Worm (Caenorhabditis elegans) whole organism, L4 larva: Measurements from ENCODE around the gene Y57E12B.10.
A peak's percentile ranks its signal among the peaks of the same experiment; 100 is the strongest.

Experiments used
- F26F4.8 ChIP-seq: fragments of 200-800 bp; sonication (Bioruptor generic); conservative IDR thresholded peaks from 2 replicates; pipeline ENCODE4 v1.3.6; 2022; ENCODE audit warnings: missing genetic modification characterization, missing compliant biosample characterization
- F37D6.2 ChIP-seq: sonication (generic microtip); optimal IDR thresholded peaks from 2 replicates; lab custom pipeline; 2016; ENCODE audit warnings: mild to moderate bottlenecking, missing genetic modification characterization, missing compliant biosample characterization
- F44E2.7 ChIP-seq: fragments of 200-800 bp; sonication (Bioruptor generic); IDR thresholded peaks from 2 replicates; pipeline ENCODE4 v2.1.2; 2022; ENCODE audit warnings: missing genetic modification characterization, missing compliant biosample characterization
- aha-1 ChIP-seq: fragments of 150-350 bp; peaks from one replicate; lab custom pipeline; 2014; ENCODE audit warnings: missing biosample characterization, missing genetic modification characterization
- aly-2 ChIP-seq: sonication (generic microtip); optimal IDR thresholded peaks from 2 replicates; lab custom pipeline; 2018; ENCODE audit warnings: missing biosample characterization, missing genetic modification characterization
- ceh-20 ChIP-seq: fragments of 200-800 bp; sonication (Bioruptor generic); IDR thresholded peaks from 2 replicates; pipeline ENCODE4 v1.3.6; 2022; ENCODE audit warnings: missing genetic modification reagents, missing genetic modification characterization, missing compliant biosample characterization
- cey-2 ChIP-seq: sonication (generic microtip); optimal IDR thresholded peaks from 3 replicates; lab custom pipeline; 2017; ENCODE audit warnings: missing genetic modification characterization, mild to moderate bottlenecking, missing compliant biosample characterization, antibody characterized with exemption, borderline replicate concordance; ENCODE audit not compliant: insufficient read depth
- daf-19 ChIP-seq: fragments of 200-800 bp; sonication (Bioruptor generic); conservative IDR thresholded peaks from 2 replicates; pipeline ENCODE4 v1.3.6; 2022; ENCODE audit warnings: missing genetic modification characterization, missing compliant biosample characterization
- daf-8 ChIP-seq: fragments of 200-800 bp; sonication (Bioruptor generic); IDR thresholded peaks from 2 replicates; pipeline ENCODE4 v1.3.6; 2022; ENCODE audit warnings: missing genetic modification characterization, missing compliant biosample characterization
- dve-1 ChIP-seq: sonication (generic microtip); optimal IDR thresholded peaks from 2 replicates; lab custom pipeline; 2017; ENCODE audit warnings: antibody characterized with exemption, mild to moderate bottlenecking, missing genetic modification characterization, missing compliant biosample characterization; ENCODE audit not compliant: insufficient read depth
- gei-8 ChIP-seq: fragments of 200-800 bp; sonication (Bioruptor generic); optimal IDR thresholded peaks from 2 replicates; lab custom pipeline; 2018; ENCODE audit warnings: mild to moderate bottlenecking, missing genetic modification characterization, missing compliant biosample characterization
- jun-1 ChIP-seq: fragments of 150-350 bp; optimal IDR thresholded peaks from 2 replicates; lab custom pipeline; 2014; ENCODE audit warnings: missing biosample characterization, missing genetic modification reagents, missing genetic modification characterization
- lin-1 ChIP-seq: fragments of 200-800 bp; sonication (Bioruptor generic); IDR thresholded peaks from 2 replicates; pipeline ENCODE4 v1.3.6; 2022; ENCODE audit warnings: missing genetic modification reagents, missing genetic modification characterization, missing compliant biosample characterization
- lsy-2 ChIP-seq, 2 experiments: fragments of 150-350 bp in 1 of 2; sonication (generic microtip) in 1 of 2; optimal IDR thresholded peaks; 2 replicates each; lab custom pipeline; 2014 to 2017; ENCODE audit warnings: missing biosample characterization in 2 of 2, missing genetic modification characterization in 2 of 2
- madf-9 ChIP-seq: fragments of 200-800 bp; sonication (Bioruptor generic); conservative IDR thresholded peaks from 2 replicates; pipeline ENCODE4 v1.3.6; 2022; ENCODE audit warnings: missing genetic modification reagents, missing genetic modification characterization, missing compliant biosample characterization
- mdl-1 ChIP-seq, 2 experiments: fragments of 150-350 bp in 1 of 2; sonication (generic microtip) in 1 of 2; optimal IDR thresholded peaks; 2 replicates each; lab custom pipeline; 2014 to 2017; ENCODE audit warnings: missing biosample characterization in 2 of 2, missing genetic modification characterization in 2 of 2
- mep-1 ChIP-seq: fragments of 150-350 bp; sonication (generic microtip); optimal IDR thresholded peaks from 3 replicates; lab custom pipeline; 2014; ENCODE audit warnings: missing biosample characterization, missing genetic modification characterization
- mxl-3 ChIP-seq: fragments of 200-800 bp; sonication (Bioruptor generic); optimal IDR thresholded peaks from 2 replicates; lab custom pipeline; 2018; ENCODE audit warnings: mild to moderate bottlenecking, missing genetic modification characterization, missing compliant biosample characterization
- nhr-10 ChIP-seq: fragments of 150-350 bp; optimal IDR thresholded peaks from 2 replicates; lab custom pipeline; 2014; ENCODE audit warnings: missing biosample characterization, missing genetic modification characterization
- nhr-28 ChIP-seq: fragments of 150-350 bp; optimal IDR thresholded peaks from 2 replicates; lab custom pipeline; 2014; ENCODE audit warnings: missing biosample characterization, missing genetic modification characterization
- nhr-42 ChIP-seq: fragments of 200-800 bp; sonication (Bioruptor generic); IDR thresholded peaks from 2 replicates; pipeline ENCODE4 v1.3.6; 2022; ENCODE audit warnings: missing genetic modification characterization, missing compliant biosample characterization
- nhr-48 ChIP-seq: sonication (generic microtip); optimal IDR thresholded peaks from 2 replicates; lab custom pipeline; 2016; ENCODE audit warnings: mild to moderate bottlenecking, missing genetic modification characterization, missing compliant biosample characterization
- nhr-6 ChIP-seq: fragments of 150-350 bp; optimal IDR thresholded peaks from 2 replicates; lab custom pipeline; 2014; ENCODE audit warnings: missing biosample characterization, missing genetic modification characterization
- pha-4 ChIP-seq, 2 experiments: fragments of 150-350 bp in 1 of 2; fragments of 200-800 bp in 1 of 2; sonication (Bioruptor generic) in 1 of 2; IDR thresholded peaks in 1 of 2; optimal IDR thresholded peaks in 1 of 2; 2 replicates each; pipeline versions ENCODE4 v1.3.6 to Lab custom; 2014 to 2022; ENCODE audit warnings: missing genetic modification characterization in 2 of 2, missing genetic modification reagents in 2 of 2, missing biosample characterization in 1 of 2, missing compliant biosample characterization in 1 of 2
- saeg-2 ChIP-seq: fragments of 200-800 bp; sonication (Bioruptor generic); IDR thresholded peaks from 2 replicates; pipeline ENCODE4 v1.3.6; 2022; ENCODE audit warnings: missing genetic modification reagents, missing genetic modification characterization, missing compliant biosample characterization
- sdz-12 ChIP-seq: fragments of 200-800 bp; sonication (Bioruptor generic); optimal IDR thresholded peaks from 2 replicates; lab custom pipeline; 2018; ENCODE audit warnings: mild to moderate bottlenecking, missing genetic modification characterization, missing compliant biosample characterization
- unc-62 ChIP-seq, 3 experiments: fragments of 150-350 bp in 1 of 3; sonication (generic microtip); optimal IDR thresholded peaks in 2 of 3; peaks in 1 of 3; 1 replicate in 1 of 3; 2 replicates in 2 of 3; lab custom pipeline; 2014 to 2017; ENCODE audit warnings: missing biosample characterization in 3 of 3, missing genetic modification characterization in 3 of 3, missing genetic modification reagents in 3 of 3, missing genotype in 1 of 3
- zfp-3 ChIP-seq: fragments of 200-800 bp; sonication (Bioruptor generic); conservative IDR thresholded peaks from 2 replicates; pipeline ENCODE4 v1.3.6; 2022; ENCODE audit warnings: missing genetic modification reagents, missing genetic modification characterization, missing compliant biosample characterization
- zip-11 ChIP-seq: fragments of 200-800 bp; sonication (Bioruptor generic); IDR thresholded peaks from 2 replicates; pipeline ENCODE4 v1.3.6; 2022; ENCODE audit warnings: missing genetic modification characterization, missing compliant biosample characterization
- ztf-11 ChIP-seq: fragments of 150-350 bp; optimal IDR thresholded peaks from 2 replicates; lab custom pipeline; 2014; ENCODE audit warnings: missing biosample characterization, missing genetic modification characterization

Y57E12B.10 gene

DNA sequence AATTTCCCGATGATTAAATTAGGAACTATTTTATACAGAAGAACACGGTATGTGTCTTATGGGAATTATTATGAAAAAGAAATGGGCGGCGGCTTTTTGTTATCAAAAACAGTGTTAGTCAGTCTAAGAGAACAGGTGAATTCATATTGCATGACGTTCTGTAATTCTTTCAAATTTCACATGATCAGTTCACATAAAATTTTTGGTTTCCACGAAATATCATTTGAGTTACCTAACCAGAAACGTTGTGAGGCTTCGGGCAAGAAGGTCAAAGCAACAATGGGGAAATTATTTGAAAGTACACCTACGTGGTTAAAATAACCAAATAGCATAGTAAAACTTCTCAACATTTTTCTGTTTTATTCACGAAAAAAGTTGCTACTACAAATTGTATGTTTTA is at the start of gene Y57E12B.10:
Gene Y57E12B.10 (minus strand): TSS at position 101 of the 400 bp plus-strand sequence.
- TF ChIP-seq aha-1 (no peak), aly-2 (tag; lab: Kevin White, UChicago) (no peak), ztf-11 (tag; lab: Kevin White, UChicago) (no peak), pha-4 (GFP tag; IDR thresholded peaks at IDR 0.05; lab: Robert Waterston, UW) (no peak), pha-4 (tag; optimal IDR thresholded peaks at IDR 0.05; lab: Kevin White, UChicago) (no peak)

DNA sequence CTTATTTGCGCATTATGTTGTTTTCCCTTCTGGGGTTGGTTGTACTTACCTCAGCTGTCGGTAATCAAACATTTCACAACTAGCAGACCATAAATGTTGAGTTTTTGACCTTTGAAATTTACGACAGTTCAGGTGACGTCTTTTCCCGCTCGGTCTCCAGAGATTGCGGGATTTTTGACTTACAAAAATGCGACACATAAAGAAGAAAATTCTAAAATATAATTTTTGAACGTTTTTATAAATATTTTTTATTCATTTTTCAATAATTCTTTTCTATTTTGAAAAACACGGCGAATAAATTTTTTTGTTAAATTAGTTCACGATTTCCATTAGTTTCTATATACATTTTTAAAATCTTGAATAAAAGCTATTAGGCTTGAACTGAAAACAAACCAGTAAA is 47.0 kb upstream of the Y57E12B.10 start, which contains the start of gene nhr-161:
Gene nhr-161 (minus strand): TSS at position 101 of the 400 bp plus-strand sequence.
- TF ChIP-seq sdz-12 (GFP tag; lab: Kevin White, UChicago) (no peak), unc-62 (GFP tag; optimal IDR thresholded peaks at IDR 0.05 in 1 of 2; lab: Kevin White, UChicago) (no peak), unc-62 (tag; optimal IDR thresholded peaks at IDR 0.05; lab: Kevin White, UChicago) (no peak), F26F4.8 (GFP tag; lab: Robert Waterston, UW) (no peak), nhr-10 (no peak), jun-1 (no peak), F44E2.7 (GFP tag; lab: Robert Waterston, UW) (no peak), mep-1 (tag; lab: Kevin White, UChicago) (no peak), lin-1 (GFP tag; lab: Robert Waterston, UW) (no peak), gei-8 (GFP tag; lab: Kevin White, UChicago) (no peak), madf-9 (no peak), zip-11 (no peak), zfp-3 (no peak), lsy-2 (tag; optimal IDR thresholded peaks at IDR 0.05; lab: Kevin White, UChicago) (no peak), daf-19 (GFP tag; lab: Robert Waterston, UW) (no peak), nhr-6 (tag; lab: Kevin White, UChicago) (no peak), nhr-42 (GFP tag; lab: Robert Waterston, UW) (no peak), cey-2 (tag; lab: Kevin White, UChicago) (no peak)

DNA sequence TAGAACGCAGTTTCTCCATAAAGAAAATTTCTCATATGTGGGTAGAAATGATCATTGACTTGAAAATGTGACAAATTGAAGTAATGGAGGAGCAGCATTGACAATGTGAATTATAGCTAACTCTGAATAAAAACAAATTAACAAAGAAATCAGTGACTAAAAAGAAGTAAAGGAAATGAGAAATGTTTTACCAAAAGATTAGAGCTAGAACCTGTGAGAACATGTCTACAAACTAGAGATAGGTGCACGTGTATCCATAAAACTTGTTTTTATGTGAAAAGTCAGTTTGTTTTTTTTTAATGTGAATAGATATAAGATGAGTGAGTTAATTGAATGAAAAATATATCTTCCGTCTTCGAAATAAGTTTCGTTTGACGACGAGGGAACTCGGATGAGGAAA is 43.2 kb upstream of the Y57E12B.10 start, which contains the start of gene sre-12:
Gene sre-12 (minus strand): TSS at position 101 of the 400 bp plus-strand sequence.
- TF ChIP-seq jun-1, result no peak

DNA sequence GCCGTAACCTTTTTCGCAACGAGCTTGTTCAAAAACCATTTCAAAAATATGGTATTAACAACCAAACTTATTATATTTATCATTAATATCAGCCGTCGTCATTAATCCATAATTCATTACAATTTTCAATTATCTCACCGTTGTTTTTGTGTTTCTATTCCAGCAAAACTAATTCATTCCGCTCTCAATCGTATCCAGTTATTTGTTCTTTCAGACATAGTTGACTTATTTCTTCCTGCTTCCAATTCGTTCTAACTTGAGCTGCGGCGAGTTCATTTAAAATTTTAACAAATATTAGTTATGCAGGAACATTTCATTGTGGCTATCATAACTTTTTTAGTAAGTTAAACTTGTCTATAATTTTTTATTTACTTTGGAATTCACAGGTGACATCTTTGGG is 40.3 kb upstream of the Y57E12B.10 start, which contains the start of gene srx-16:
Gene srx-16 (plus strand): TSS at position 301 of the 400 bp plus-strand sequence.
- TF ChIP-seq daf-8 (GFP tag; lab: Robert Waterston, UW) (no peak), nhr-28 (tag; lab: Kevin White, UChicago) (no peak), unc-62 (GFP tag; optimal IDR thresholded peaks at IDR 0.05 in 1 of 2; lab: Kevin White, UChicago) (peak in 1 of 2 experiments; percentile 32), unc-62 (tag; optimal IDR thresholded peaks at IDR 0.05; lab: Kevin White, UChicago) (no peak)

DNA sequence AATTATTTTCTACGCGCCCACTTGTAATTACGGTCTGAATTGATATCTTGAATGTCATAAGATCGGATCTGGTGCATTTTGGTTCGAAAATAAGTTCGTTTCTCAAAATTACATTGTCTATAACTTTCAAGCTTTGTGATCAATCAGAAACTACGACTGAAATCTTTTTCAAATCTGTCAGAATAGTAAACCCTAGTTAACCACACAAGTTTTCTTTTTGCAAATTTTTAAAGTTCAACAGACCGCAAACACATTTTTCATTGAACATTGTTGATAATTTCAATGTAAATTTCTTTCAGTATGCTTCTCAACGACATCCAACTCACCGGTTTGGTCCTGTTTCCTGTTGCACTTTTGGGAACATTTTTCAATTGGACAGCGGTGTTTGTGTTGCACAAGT is 35.8 kb upstream of the Y57E12B.10 start, which contains the start of gene srx-59:
Gene srx-59 (plus strand): TSS at position 301 of the 400 bp plus-strand sequence.
- TF ChIP-seq F26F4.8 (GFP tag; lab: Robert Waterston, UW), result no peak
- no peak for TF ChIP-seq dve-1 (tag; lab: Kevin White, UChicago)
- no peak for TF ChIP-seq zip-11
- peak in 1 of 2 experiments; percentile 19 for TF ChIP-seq unc-62 (GFP tag; optimal IDR thresholded peaks at IDR 0.05 in 1 of 2; lab: Kevin White, UChicago)
- no peak for TF ChIP-seq unc-62 (tag; optimal IDR thresholded peaks at IDR 0.05; lab: Kevin White, UChicago)

DNA sequence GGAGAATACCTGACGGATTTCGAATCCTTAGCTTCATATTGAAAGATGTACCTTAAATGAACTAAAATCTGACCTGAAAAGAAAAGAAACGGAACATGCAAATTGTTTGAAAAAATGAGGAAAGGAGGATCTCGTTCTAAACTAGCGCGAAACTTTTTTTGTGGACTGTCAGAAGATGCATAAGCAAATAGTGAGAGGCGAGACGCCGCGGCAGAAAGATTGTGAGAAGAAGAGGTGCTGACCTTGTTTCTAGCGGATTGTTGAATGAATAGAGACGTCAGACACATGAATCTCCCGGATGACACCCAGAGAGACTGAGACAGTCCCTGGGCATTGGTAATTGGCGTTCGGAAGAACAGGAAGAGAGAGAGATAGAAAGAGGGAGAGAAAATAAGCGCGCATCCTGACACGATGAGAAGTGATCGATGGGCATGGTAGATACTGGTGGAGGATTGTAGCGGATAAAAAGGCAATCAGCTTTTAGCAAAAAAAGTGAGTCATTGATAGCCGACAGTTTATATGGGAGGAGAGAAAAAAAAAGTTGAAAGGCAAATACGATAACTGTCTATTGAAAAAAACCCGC is 34.3 kb upstream of the Y57E12B.10 start, which contains the start of gene ptr-15:
Gene ptr-15 (minus strand): TSS at position 51 of the 583 bp plus-strand sequence.
- TF ChIP-seq unc-62 (GFP tag; optimal IDR thresholded peaks at IDR 0.05 in 1 of 2; lab: Kevin White, UChicago) (peak in 1 of 2 experiments; percentile 10), unc-62 (tag; optimal IDR thresholded peaks at IDR 0.05; lab: Kevin White, UChicago) (no peak), saeg-2 (GFP tag; lab: Robert Waterston, UW) (no peak), mdl-1 (tag; optimal IDR thresholded peaks at IDR 0.05; lab: Kevin White, UChicago) (peak in 1 of 2 experiments; percentile 35), F37D6.2 (tag; lab: Kevin White, UChicago) (no peak), madf-9 (no peak), mep-1 (tag; lab: Kevin White, UChicago) (no peak), mxl-3 (peak; percentile 70), nhr-48 (tag; lab: Kevin White, UChicago) (peak; percentile 21), gei-8 (GFP tag; lab: Kevin White, UChicago) (no peak), ceh-20 (GFP tag; lab: Robert Waterston, UW) (no peak), nhr-28 (tag; lab: Kevin White, UChicago) (peak; percentile 32)
